Worm (Caenorhabditis elegans): ENCODE measurements around the gene pro-2.

pro-2 gene

ce11 chrII:10303663-10304115 lies 41.2 kb downstream of the pro-2 start, which contains the start of gene vha-9 (continued):
- TF ChIP-seq pag-3 (tag; optimal IDR thresholded peaks at IDR 0.05; ENCODE audit: borderline replicate concordance, insufficient read depth) (no peak), isw-1 (GFP tag; IDR thresholded peaks at IDR 0.05) (peak; percentile 48), elt-2 (tag; optimal IDR thresholded peaks at IDR 0.05) (no peak), mep-1 (tag; optimal IDR thresholded peaks at IDR 0.05) (peak; percentile 25), ama-1 (optimal IDR thresholded peaks at IDR 0.05) (no peak), Y116A8C.19 (tag; optimal IDR thresholded peaks at IDR 0.05; ENCODE audit: borderline replicate concordance) (no peak), rnt-1 (tag; optimal IDR thresholded peaks at IDR 0.05) (peak; percentile 74), nhr-237 (tag; optimal IDR thresholded peaks at IDR 0.05) (no peak), grh-1 (GFP tag; IDR thresholded peaks at IDR 0.05) (peak; percentile 51), snu-23 (GFP tag; optimal IDR thresholded peaks at IDR 0.05) (peak; percentile 82), F16B12.6 (tag; optimal IDR thresholded peaks at IDR 0.05) (peak; percentile 52), nhr-19 (GFP tag; conservative IDR thresholded peaks at IDR 0.05) (peak; percentile 57), egl-13 (tag; optimal IDR thresholded peaks at IDR 0.05) (peak; percentile 4), lin-13 (GFP tag; optimal IDR thresholded peaks at IDR 0.05) (peak; percentile 41), zip-4 (GFP tag; optimal IDR thresholded peaks at IDR 0.05) (no peak), C04F5.9 (tag; optimal IDR thresholded peaks at IDR 0.05) (peak; percentile 14), efl-3 (GFP tag; optimal IDR thresholded peaks at IDR 0.05) (no peak), unc-86 (tag; optimal IDR thresholded peaks at IDR 0.05) (peak; percentile 57), sox-4 (tag; optimal IDR thresholded peaks at IDR 0.05) (peak; percentile 13), nhr-71 (tag; optimal IDR thresholded peaks at IDR 0.05) (peak; percentile 83), vab-15 (tag; optimal IDR thresholded peaks at IDR 0.05) (no peak), ceh-63 (GFP tag; optimal IDR thresholded peaks at IDR 0.05) (no peak), snpc-4 (tag; optimal IDR thresholded peaks at IDR 0.05) (peak; percentile 37), nhr-11 (tag; optimal IDR thresholded peaks at IDR 0.05) (no peak), unc-98 (GFP tag; IDR thresholded peaks at IDR 0.05) (no peak), efl-1 (optimal IDR thresholded peaks at IDR 0.05) (peak; percentile 58 to 77), efl-1 (GFP tag; optimal IDR thresholded peaks at IDR 0.05 in 1 of 2) (peak; percentile 71 to 97), zag-1 (tag; optimal IDR thresholded peaks at IDR 0.05) (no peak), nhr-12 (tag; optimal IDR thresholded peaks at IDR 0.05) (no peak), fkh-8 (tag; optimal IDR thresholded peaks at IDR 0.05) (peak; percentile 45), swsn-7 (tag; optimal IDR thresholded peaks at IDR 0.05) (peak; percentile 74), mef-2 (tag; optimal IDR thresholded peaks at IDR 0.05) (no peak), mdl-1 (tag; optimal IDR thresholded peaks at IDR 0.05) (peak in 1 of 2 experiments; percentile 57), dsc-1 (tag; optimal IDR thresholded peaks at IDR 0.05) (peak; percentile 70), tbx-2 (tag; optimal IDR thresholded peaks at IDR 0.05) (peak; percentile 76), C34B4.2 (tag; optimal IDR thresholded peaks at IDR 0.05) (no peak), lir-3 (tag; optimal IDR thresholded peaks at IDR 0.05; ENCODE audit: poor library complexity) (peak; percentile 31), lin-15B (tag; optimal IDR thresholded peaks at IDR 0.05) (peak; percentile 31), elt-3 (tag; optimal IDR thresholded peaks at IDR 0.05) (peak in 1 of 6 experiments; percentile 37), nhr-90 (tag; optimal IDR thresholded peaks at IDR 0.05; ENCODE audit: poor library complexity) (peak; percentile 81)

- no peak for TF ChIP-seq skn-1 (tag; optimal IDR thresholded peaks at IDR 0.05)
- no peak for TF ChIP-seq ztf-11 (tag; optimal IDR thresholded peaks at IDR 0.05)
- peak; percentile 28 for TF ChIP-seq fkh-8 (tag; optimal IDR thresholded peaks at IDR 0.05)
- no peak for TF ChIP-seq nhr-12 (tag; optimal IDR thresholded peaks at IDR 0.05)
- no peak for TF ChIP-seq unc-98 (GFP tag; IDR thresholded peaks at IDR 0.05)
- TF ChIP-seq pax-3 (tag; optimal IDR thresholded peaks at IDR 0.05) = no peak
- no peak for TF ChIP-seq C16A3.4 (tag; optimal IDR thresholded peaks at IDR 0.05)
- TF ChIP-seq ces-1 (GFP tag; optimal IDR thresholded peaks at IDR 0.05) = no peak
- TF ChIP-seq vab-15 (tag; optimal IDR thresholded peaks at IDR 0.05) = no peak
- peak in 1 of 2 experiments; percentile 42 for TF ChIP-seq lin-35 (GFP tag; optimal IDR thresholded peaks at IDR 0.05)
- peak; percentile 6 for TF ChIP-seq snu-23 (GFP tag; optimal IDR thresholded peaks at IDR 0.05)
- TF ChIP-seq ceh-88 (GFP tag; IDR thresholded peaks at IDR 0.05) = 0 out of 2 replicates have a peak, but pooled peaks have one; percentile 8
- TF ChIP-seq ets-5 (GFP tag; IDR thresholded peaks at IDR 0.05) = no peak
- peak; percentile 11 for TF ChIP-seq swsn-7 (tag; optimal IDR thresholded peaks at IDR 0.05)
- no peak for TF ChIP-seq F16B12.6 (tag; optimal IDR thresholded peaks at IDR 0.05)
- no peak for TF ChIP-seq nhr-90 (tag; optimal IDR thresholded peaks at IDR 0.05; ENCODE audit: poor library complexity)
- TF ChIP-seq mab-9 (GFP tag; IDR thresholded peaks at IDR 0.05) = no peak
- TF ChIP-seq fos-1 (tag; optimal IDR thresholded peaks at IDR 0.05) = no peak
- no peak for TF ChIP-seq hlh-4 (tag; optimal IDR thresholded peaks at IDR 0.05)
- TF ChIP-seq nhr-77 (tag; optimal IDR thresholded peaks at IDR 0.05) = no peak
- TF ChIP-seq irx-1 (tag; optimal IDR thresholded peaks at IDR 0.05) = no peak
- no peak for TF ChIP-seq nhr-19 (GFP tag; conservative IDR thresholded peaks at IDR 0.05)
Measured at ce11 chrII:10302646-10303045, 42.3 kb downstream of the pro-2 start, which contains the start of gene clpp-1. clpp-1 (minus strand) TSS chrII:10302842.
